Worm (Caenorhabditis elegans): ENCODE measurements around the gene F21C10.19.
"Not testable (repeated sequence)": the region's sequence is repeated elsewhere in the genome, so short reads cannot be mapped to it uniquely, and the experiment has no call there.

The F21C10.19 gene

ce11 chrV:9086650-9087049 lies 44.2 kb upstream of the F21C10.19 start:
- TF ChIP-seq lim-7 (GFP tag; IDR thresholded peaks at IDR 0.05): 0 out of 2 replicates have a peak, but pooled peaks have one; percentile 16
- peak; percentile 44; the same call in 1 of the 2 replicates for TF ChIP-seq lin-38 (GFP tag; IDR thresholded peaks at IDR 0.05)
- peak; percentile 27; the same call in 1 of the 2 replicates for TF ChIP-seq php-3 (GFP tag; IDR thresholded peaks at IDR 0.05)
- peak; percentile 15; the same call in 1 of the 2 replicates for TF ChIP-seq mdt-29 (GFP tag; IDR thresholded peaks at IDR 0.05)
- TF ChIP-seq pha-4 (GFP tag; IDR thresholded peaks at IDR 0.05): peak; percentile 68
- TF ChIP-seq pha-4 (tag; optimal IDR thresholded peaks at IDR 0.05): not testable (repeated sequence)
- TF ChIP-seq egl-43 (GFP tag; IDR thresholded peaks at IDR 0.05): peak; percentile 53; the same call in 1 of the 2 replicates
- TF ChIP-seq set-16 (GFP tag; IDR thresholded peaks at IDR 0.05): 0 out of 2 replicates have a peak, but pooled peaks have one; percentile 15
- peak; percentile 41; the same call in 1 of the 2 replicates for TF ChIP-seq ceh-44 (GFP tag; IDR thresholded peaks at IDR 0.05)
- TF ChIP-seq madf-5 (GFP tag; IDR thresholded peaks at IDR 0.05): 0 out of 4 replicates have a peak, but pooled peaks of 1 of the 2 experiments have one; percentile 33
- TF ChIP-seq T26A8.4 (GFP tag; IDR thresholded peaks at IDR 0.05): 0 out of 2 replicates have a peak, but pooled peaks have one; percentile 39
- TF ChIP-seq ctbp-1 (GFP tag; IDR thresholded peaks at IDR 0.05): peak; percentile 64; the same call in 1 of the 2 replicates
- peak; percentile 76; the same call in 1 of the 2 replicates for TF ChIP-seq zfp-3 (GFP tag; conservative IDR thresholded peaks at IDR 0.05)

ce11 chrV:9088758-9089157 lies 42.1 kb upstream of the F21C10.19 start:
- TF ChIP-seq unc-130 (GFP tag; optimal IDR thresholded peaks at IDR 0.05) (no peak), madf-5 (GFP tag; IDR thresholded peaks at IDR 0.05) (0 out of 4 replicates have a peak, but pooled peaks of 1 of the 2 experiments have one; percentile 35), mxl-2 (GFP tag; conservative IDR thresholded peaks at IDR 0.05) (no peak), lin-29 (GFP tag; IDR thresholded peaks at IDR 0.05) (peak; percentile 36; the same call in 1 of the 2 replicates), pqm-1 (tag; optimal IDR thresholded peaks at IDR 0.05) (no peak), D1046.2 (GFP tag; IDR thresholded peaks at IDR 0.05) (no peak), tag-97 (GFP tag; IDR thresholded peaks at IDR 0.05) (no peak), zip-11 (GFP tag; IDR thresholded peaks at IDR 0.05) (no peak), zip-2 (tag; optimal IDR thresholded peaks at IDR 0.05) (no peak), nhr-10 (tag; optimal IDR thresholded peaks at IDR 0.05) (no peak), F10B5.3 (tag; optimal IDR thresholded peaks at IDR 0.05) (no peak), php-3 (GFP tag; IDR thresholded peaks at IDR 0.05) (peak; percentile 53), T20F7.1 (GFP tag; optimal IDR thresholded peaks at IDR 0.05) (no peak), nhr-76 (tag; optimal IDR thresholded peaks at IDR 0.05) (no peak), ceh-32 (tag; optimal IDR thresholded peaks at IDR 0.05; ENCODE audit: poor library complexity) (no peak), lim-7 (GFP tag; IDR thresholded peaks at IDR 0.05) (0 out of 2 replicates have a peak, but pooled peaks have one; percentile 6), ces-1 (GFP tag; optimal IDR thresholded peaks at IDR 0.05) (no peak), mep-1 (tag; optimal IDR thresholded peaks at IDR 0.05) (no peak), arid-1 (GFP tag; conservative IDR thresholded peaks at IDR 0.05) (no peak), zag-1 (tag; optimal IDR thresholded peaks at IDR 0.05) (no peak), gei-8 (GFP tag; optimal IDR thresholded peaks at IDR 0.05) (no peak), lin-39 (tag; optimal IDR thresholded peaks at IDR 0.05) (no peak), pha-4 (GFP tag; IDR thresholded peaks at IDR 0.05) (peak; percentile 71), pha-4 (tag; optimal IDR thresholded peaks at IDR 0.05) (no peak), mes-2 (tag; optimal IDR thresholded peaks at IDR 0.05; ENCODE audit: poor library complexity, severe bottlenecking) (no peak), Y105C5A.15 (GFP tag; IDR thresholded peaks at IDR 0.05) (no peak), nhr-28 (tag; optimal IDR thresholded peaks at IDR 0.05) (no peak), ZK546.5 (tag; optimal IDR thresholded peaks at IDR 0.05) (no peak), ceh-44 (GFP tag; IDR thresholded peaks at IDR 0.05) (no peak), mxl-3 (GFP tag; optimal IDR thresholded peaks at IDR 0.05) (no peak), skn-1 (tag; optimal IDR thresholded peaks at IDR 0.05) (no peak), madf-9 (GFP tag; conservative IDR thresholded peaks at IDR 0.05) (no peak), dmd-8 (GFP tag; IDR thresholded peaks at IDR 0.05) (no peak), daf-8 (GFP tag; IDR thresholded peaks at IDR 0.05) (no peak), fkh-10 (GFP tag; optimal IDR thresholded peaks at IDR 0.05) (no peak), lin-38 (GFP tag; IDR thresholded peaks at IDR 0.05) (peak; percentile 42), nhr-111 (GFP tag; optimal IDR thresholded peaks at IDR 0.05) (no peak), mdl-1 (tag; optimal IDR thresholded peaks at IDR 0.05) (no peak), ceh-20 (GFP tag; IDR thresholded peaks at IDR 0.05) (no peak), unc-39 (tag; optimal IDR thresholded peaks at IDR 0.05) (no peak), unc-62 (GFP tag; optimal IDR thresholded peaks at IDR 0.05 in 1 of 2) (no peak), unc-62 (tag; optimal IDR thresholded peaks at IDR 0.05) (no peak)
